Fruit fly (Drosophila melanogaster): ENCODE data around the gene CG16762.

The CG16762 gene

DNA sequence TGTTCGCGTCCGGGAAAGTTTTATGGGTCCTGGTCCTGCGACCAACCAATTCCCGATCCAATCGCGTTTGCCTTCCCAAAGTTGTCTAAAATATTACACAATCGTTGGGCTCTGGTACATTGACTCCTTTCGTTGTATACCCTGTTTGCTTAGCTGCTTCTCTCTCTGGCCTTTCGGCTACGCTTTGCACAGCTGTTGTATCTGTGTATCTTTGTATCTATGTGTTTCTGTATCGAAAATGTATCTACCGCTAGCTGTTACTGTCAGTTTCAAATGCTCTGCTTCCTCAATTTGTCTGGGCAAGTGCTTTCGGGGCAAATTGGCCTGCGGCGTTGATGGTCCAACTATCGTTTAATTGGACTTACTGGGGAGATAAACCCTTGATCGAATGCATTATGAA lies 5.8 kb downstream of the CG16762 start (continued):
- TF ChIP-seq klu (GFP tag; IDR thresholded peaks at IDR 0.05) (no peak), dysf (GFP tag; IDR thresholded peaks at IDR 0.05) (no peak), CG1024 (GFP tag; IDR thresholded peaks at IDR 0.05) (no peak), CG8089 (GFP tag; optimal IDR thresholded peaks at IDR 0.05) (no peak), CG14860 (GFP tag; IDR thresholded peaks at IDR 0.05; ENCODE audit: partially characterized antibody) (no peak), Kr (GFP tag; optimal IDR thresholded peaks at IDR 0.05) (no peak), Ets97D (GFP tag; optimal IDR thresholded peaks at IDR 0.05) (no peak), Awh (GFP tag; IDR thresholded peaks at IDR 0.05) (no peak), HLH54F (GFP tag; optimal IDR thresholded peaks at IDR 0.05) (no peak), CG12769 (tag; optimal IDR thresholded peaks at IDR 0.05) (no peak), Myb (GFP tag; optimal IDR thresholded peaks at IDR 0.05) (no peak), CG15514 (GFP tag; optimal IDR thresholded peaks at IDR 0.05) (peak; percentile 40), Ptx1 (GFP tag; IDR thresholded peaks at IDR 0.05) (no peak), jigr1 (GFP tag; IDR thresholded peaks at IDR 0.05) (no peak), Dref (GFP tag; IDR thresholded peaks at IDR 0.05) (no peak), eyg (GFP tag; optimal IDR thresholded peaks at IDR 0.05) (no peak), HmgD (GFP tag; optimal IDR thresholded peaks at IDR 0.05) (no peak), CG10321 (GFP tag; IDR thresholded peaks at IDR 0.05) (no peak), scrt (GFP tag; optimal IDR thresholded peaks at IDR 0.05) (no peak), mam (GFP tag; optimal IDR thresholded peaks at IDR 0.05) (no peak), cg (GFP tag; optimal IDR thresholded peaks at IDR 0.05) (no peak), nerfin-2 (GFP tag; IDR thresholded peaks at IDR 0.05; ENCODE audit: partially characterized antibody) (no peak), croc (GFP tag; conservative IDR thresholded peaks at IDR 0.05) (no peak), CHES-1-like (GFP tag; optimal IDR thresholded peaks at IDR 0.05) (no peak), CG30403 (GFP tag; optimal IDR thresholded peaks at IDR 0.05) (no peak), seq (GFP tag; IDR thresholded peaks at IDR 0.05) (no peak; the same call in 1 of the 2 replicates), CG43689 (GFP tag; IDR thresholded peaks at IDR 0.05) (no peak)

dm6 chr3L:2468509-2468908 lies 6.9 kb downstream of the CG16762 start:
- no peak for TF ChIP-seq Oaz (GFP tag; IDR thresholded peaks at IDR 0.05)
- no peak for TF ChIP-seq nom (GFP tag; optimal IDR thresholded peaks at IDR 0.05)
- TF ChIP-seq CTCF (GFP tag; optimal IDR thresholded peaks at IDR 0.05), result no peak
- TF ChIP-seq HHEX (GFP tag; optimal IDR thresholded peaks at IDR 0.05), result no peak
- no peak for TF ChIP-seq CG11695 (GFP tag; IDR thresholded peaks at IDR 0.05)
- TF ChIP-seq CG3838 (GFP tag; optimal IDR thresholded peaks at IDR 0.05), result no peak
- no peak for TF ChIP-seq CG6175 (GFP tag; IDR thresholded peaks at IDR 0.05)
- no peak for TF ChIP-seq CG10321 (GFP tag; IDR thresholded peaks at IDR 0.05)
- no peak for TF ChIP-seq pita (GFP tag; optimal IDR thresholded peaks at IDR 0.05)
- no peak for TF ChIP-seq TFAM (GFP tag; optimal IDR thresholded peaks at IDR 0.05)
- TF ChIP-seq CG6765 (GFP tag; optimal IDR thresholded peaks at IDR 0.05), result no peak
- TF ChIP-seq CG10267 (tag; optimal IDR thresholded peaks at IDR 0.05), result peak; percentile 25
- TF ChIP-seq CG4707 (GFP tag; optimal IDR thresholded peaks at IDR 0.05), result peak; percentile 3
- no peak for TF ChIP-seq CG16813 (GFP tag; IDR thresholded peaks at IDR 0.05; ENCODE audit: partially characterized antibody)
- TF ChIP-seq CG7372 (GFP tag; IDR thresholded peaks at IDR 0.05), result no peak
- no peak for TF ChIP-seq Ada2b (GFP tag; IDR thresholded peaks at IDR 0.05)
- TF ChIP-seq grn (GFP tag; optimal IDR thresholded peaks at IDR 0.05), result no peak
- no peak for TF ChIP-seq CG12744 (GFP tag; optimal IDR thresholded peaks at IDR 0.05)
- TF ChIP-seq da (GFP tag; optimal IDR thresholded peaks at IDR 0.05), result no peak
- TF ChIP-seq stc (GFP tag; IDR thresholded peaks at IDR 0.05), result no peak
- no peak for TF ChIP-seq Adf1 (GFP tag; IDR thresholded peaks at IDR 0.05)
- no peak for TF ChIP-seq CG9609 (GFP tag; optimal IDR thresholded peaks at IDR 0.05)
- TF ChIP-seq CG7987 (GFP tag; optimal IDR thresholded peaks at IDR 0.05), result no peak
- no peak for TF ChIP-seq HLHmδ (GFP tag; optimal IDR thresholded peaks at IDR 0.05)
- TF ChIP-seq CG8388 (GFP tag; optimal IDR thresholded peaks at IDR 0.05), result no peak
- TF ChIP-seq CG2199 (GFP tag; IDR thresholded peaks at IDR 0.05), result no peak
- TF ChIP-seq CG11456 (GFP tag; IDR thresholded peaks at IDR 0.05), result no peak
- TF ChIP-seq CG11085 (GFP tag; IDR thresholded peaks at IDR 0.05), result no peak
